Worm (Caenorhabditis elegans) whole organism, L4 larva: ENCODE results near the gene Y54F10BM.22.
A peak's percentile ranks its signal among the peaks of the same experiment; 100 is the strongest.

ENCODE experiments used
- F26F4.8 ChIP-seq: fragments of 200-800 bp; sonication (Bioruptor generic); conservative IDR thresholded peaks from 2 replicates; pipeline ENCODE4 v1.3.6; 2022; ENCODE audit warnings: missing genetic modification characterization, missing compliant biosample characterization
- T20F7.1 ChIP-seq: fragments of 200-800 bp; sonication (Bioruptor generic); optimal IDR thresholded peaks from 2 replicates; lab custom pipeline; 2018; ENCODE audit warnings: mild to moderate bottlenecking, missing genetic modification characterization, missing compliant biosample characterization
- Y5F2A.4 ChIP-seq: fragments of 200-800 bp; sonication (Bioruptor generic); optimal IDR thresholded peaks from 2 replicates; lab custom pipeline; 2018; ENCODE audit warnings: mild to moderate bottlenecking, missing genetic modification characterization, missing compliant biosample characterization
- Y75B8A.6 ChIP-seq: fragments of 200-800 bp; sonication (Bioruptor generic); IDR thresholded peaks from 2 replicates; pipeline ENCODE4 v1.3.6; 2022; ENCODE audit warnings: missing genetic modification reagents, missing genetic modification characterization, missing compliant biosample characterization
- aha-1 ChIP-seq: fragments of 150-350 bp; peaks from one replicate; lab custom pipeline; 2014; ENCODE audit warnings: missing biosample characterization, missing genetic modification characterization
- ceh-32 ChIP-seq: sonication (generic microtip); optimal IDR thresholded peaks from 2 replicates; lab custom pipeline; 2016; ENCODE audit warnings: mild to moderate bottlenecking, missing genetic modification characterization, missing compliant biosample characterization; ENCODE audit not compliant: poor library complexity
- ceh-44 ChIP-seq: fragments of 200-800 bp; sonication (Bioruptor generic); IDR thresholded peaks from 2 replicates; pipeline ENCODE4 v1.3.6; 2022; ENCODE audit warnings: missing genetic modification reagents, missing genetic modification characterization, missing compliant biosample characterization
- ceh-62 ChIP-seq: sonication (generic microtip); optimal IDR thresholded peaks from 2 replicates; lab custom pipeline; 2017; ENCODE audit warnings: missing biosample characterization, missing genetic modification characterization
- ceh-82 ChIP-seq: sonication (generic microtip); optimal IDR thresholded peaks from 2 replicates; lab custom pipeline; 2017; ENCODE audit warnings: missing biosample characterization, missing genetic modification characterization
- daf-16 ChIP-seq, 3 experiments: sonication (generic microtip); optimal IDR thresholded peaks; 2 replicates each; lab custom pipeline; 2016 to 2017; ENCODE audit warnings: missing genetic modification characterization in 3 of 3, missing genetic modification reagents in 3 of 3, mild to moderate bottlenecking in 2 of 3, missing compliant biosample characterization in 2 of 3, missing biosample characterization in 1 of 3, moderate library complexity in 1 of 3
- dpl-1 ChIP-seq: fragments of 150-350 bp; optimal IDR thresholded peaks from 2 replicates; lab custom pipeline; 2014; ENCODE audit warnings: missing biosample characterization, missing genetic modification reagents, missing genetic modification characterization
- dve-1 ChIP-seq: sonication (generic microtip); optimal IDR thresholded peaks from 2 replicates; lab custom pipeline; 2017; ENCODE audit warnings: antibody characterized with exemption, mild to moderate bottlenecking, missing genetic modification characterization, missing compliant biosample characterization; ENCODE audit not compliant: insufficient read depth
- hif-1 ChIP-seq, 2 experiments: sonication (generic microtip); optimal IDR thresholded peaks; 2 replicates each; lab custom pipeline; 2016 to 2017; ENCODE audit warnings: missing compliant biosample characterization in 2 of 2, missing genetic modification characterization in 2 of 2, missing genetic modification reagents in 2 of 2, missing genotype in 2 of 2, mild to moderate bottlenecking in 1 of 2
- hmg-1.1 ChIP-seq: fragments of 200-800 bp; sonication (Bioruptor generic); IDR thresholded peaks from 2 replicates; pipeline ENCODE4 v1.3.6; 2022; ENCODE audit warnings: missing genetic modification reagents, missing genetic modification characterization, missing compliant biosample characterization
- jun-1 ChIP-seq: fragments of 150-350 bp; optimal IDR thresholded peaks from 2 replicates; lab custom pipeline; 2014; ENCODE audit warnings: missing biosample characterization, missing genetic modification reagents, missing genetic modification characterization
- lin-15B ChIP-seq: fragments of 150-350 bp; sonication (generic microtip); optimal IDR thresholded peaks from 3 replicates; lab custom pipeline; 2014; ENCODE audit warnings: missing biosample characterization, missing genetic modification characterization
- lin-38 ChIP-seq: fragments of 200-800 bp; sonication (Bioruptor generic); IDR thresholded peaks from 2 replicates; pipeline ENCODE4 v1.3.6; 2022; ENCODE audit warnings: missing genetic modification reagents, missing genetic modification characterization, missing compliant biosample characterization
- madf-5 ChIP-seq, 2 experiments: fragments of 200-800 bp; sonication (Bioruptor generic); IDR thresholded peaks; 2 replicates each; pipeline ENCODE4 v1.3.6; 2022; ENCODE audit warnings: missing compliant biosample characterization in 2 of 2, missing genetic modification characterization in 2 of 2
- madf-9 ChIP-seq: fragments of 200-800 bp; sonication (Bioruptor generic); conservative IDR thresholded peaks from 2 replicates; pipeline ENCODE4 v1.3.6; 2022; ENCODE audit warnings: missing genetic modification reagents, missing genetic modification characterization, missing compliant biosample characterization
- nhr-28 ChIP-seq: fragments of 150-350 bp; optimal IDR thresholded peaks from 2 replicates; lab custom pipeline; 2014; ENCODE audit warnings: missing biosample characterization, missing genetic modification characterization
- nhr-41 ChIP-seq: fragments of 200-800 bp; sonication (Bioruptor generic); IDR thresholded peaks from 2 replicates; pipeline ENCODE4 v1.3.6; 2022; ENCODE audit warnings: missing genetic modification reagents, missing genetic modification characterization, missing compliant biosample characterization
- nhr-77 ChIP-seq: fragments of 150-350 bp; optimal IDR thresholded peaks from 2 replicates; lab custom pipeline; 2014; ENCODE audit warnings: missing biosample characterization, missing genetic modification characterization
- pha-4 ChIP-seq, 2 experiments: fragments of 150-350 bp in 1 of 2; fragments of 200-800 bp in 1 of 2; sonication (Bioruptor generic) in 1 of 2; IDR thresholded peaks in 1 of 2; optimal IDR thresholded peaks in 1 of 2; 2 replicates each; pipeline versions ENCODE4 v1.3.6 to Lab custom; 2014 to 2022; ENCODE audit warnings: missing genetic modification characterization in 2 of 2, missing genetic modification reagents in 2 of 2, missing biosample characterization in 1 of 2, missing compliant biosample characterization in 1 of 2
- pqm-1 ChIP-seq: sonication (generic microtip); optimal IDR thresholded peaks from 2 replicates; lab custom pipeline; 2017; ENCODE audit warnings: missing biosample characterization, missing genetic modification characterization
- sdz-12 ChIP-seq: fragments of 200-800 bp; sonication (Bioruptor generic); optimal IDR thresholded peaks from 2 replicates; lab custom pipeline; 2018; ENCODE audit warnings: mild to moderate bottlenecking, missing genetic modification characterization, missing compliant biosample characterization
- set-16 ChIP-seq: fragments of 200-800 bp; sonication (Bioruptor generic); IDR thresholded peaks from 2 replicates; pipeline ENCODE4 v1.3.6; 2022; ENCODE audit warnings: missing genetic modification reagents, missing genetic modification characterization, missing compliant biosample characterization
- spr-3 ChIP-seq: fragments of 200-800 bp; sonication (Bioruptor generic); optimal IDR thresholded peaks from 2 replicates; lab custom pipeline; 2018; ENCODE audit warnings: mild to moderate bottlenecking, missing genetic modification characterization, missing compliant biosample characterization
- unc-62 ChIP-seq, 3 experiments: fragments of 150-350 bp in 1 of 3; sonication (generic microtip); optimal IDR thresholded peaks in 2 of 3; peaks in 1 of 3; 1 replicate in 1 of 3; 2 replicates in 2 of 3; lab custom pipeline; 2014 to 2017; ENCODE audit warnings: missing biosample characterization in 3 of 3, missing genetic modification characterization in 3 of 3, missing genetic modification reagents in 3 of 3, missing genotype in 1 of 3

The Y54F10BM.22 gene

DNA sequence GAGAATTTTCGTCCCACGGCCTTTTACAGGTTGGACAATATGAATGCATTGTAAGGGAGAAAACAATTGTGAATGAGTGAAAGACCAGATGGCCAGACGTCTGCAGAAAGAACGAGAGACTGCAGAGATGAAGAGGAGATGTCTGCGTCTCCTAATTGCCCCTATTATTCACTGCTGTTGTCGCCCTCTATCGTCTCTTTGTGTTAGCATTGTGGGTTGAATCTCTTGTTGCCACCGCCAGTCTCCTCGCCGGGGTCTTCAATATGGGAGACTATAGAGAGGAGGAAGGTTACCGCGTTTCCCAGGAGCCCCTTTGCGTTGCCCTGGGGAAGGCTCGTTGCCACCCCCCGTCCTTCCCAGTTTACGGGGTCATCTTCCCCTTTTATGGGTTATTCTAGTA is 24.2 kb downstream of the Y54F10BM.22 start, which contains the start of gene Y54F10BM.9 (continued):
- TF ChIP-seq unc-62 (GFP tag; optimal IDR thresholded peaks at IDR 0.05 in 1 of 2; lab: Kevin White, UChicago) (peak in 1 of 2 experiments; percentile 52), unc-62 (tag; optimal IDR thresholded peaks at IDR 0.05; lab: Kevin White, UChicago) (no peak), set-16 (GFP tag; lab: Robert Waterston, UW) (0 out of 2 replicates have a peak, but pooled peaks have one; percentile 25), hmg-1.1 (GFP tag; lab: Robert Waterston, UW) (peak; percentile 14; the same call in 1 of the 2 replicates), dpl-1 (peak; percentile 29), ceh-44 (GFP tag; lab: Robert Waterston, UW) (no peak), nhr-41 (GFP tag; lab: Robert Waterston, UW) (no peak), nhr-77 (tag; lab: Kevin White, UChicago) (no peak)

DNA sequence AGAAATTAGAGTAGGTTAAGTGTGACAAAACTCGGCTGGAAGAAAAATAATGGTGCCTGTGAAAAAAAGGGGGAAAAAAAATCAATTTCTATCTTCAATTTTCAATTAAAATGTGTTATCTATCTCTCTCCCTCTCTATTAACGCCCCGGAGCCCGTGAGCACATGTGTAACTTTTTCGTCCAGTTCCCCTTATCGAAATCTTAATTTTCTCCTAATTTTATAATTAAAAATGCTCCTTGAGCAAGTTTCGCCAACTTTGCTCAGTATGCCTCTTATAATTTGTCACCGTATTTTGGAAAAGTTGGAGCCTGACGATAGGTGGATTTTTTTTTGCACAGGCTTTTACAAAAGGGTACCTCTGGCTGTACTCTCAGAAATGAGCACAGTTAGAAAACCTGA is 27.3 kb downstream of the Y54F10BM.22 start, which contains the start of the genes fbxa-1 and Y54F10BM.20:
fbxa-1 (minus strand) TSS at position 101 of the 400 bp plus-strand sequence.
Y54F10BM.20 (plus strand) TSS at position 231 of the 400 bp plus-strand sequence.
- no peak for TF ChIP-seq Y5F2A.4 (GFP tag; lab: Kevin White, UChicago)

DNA sequence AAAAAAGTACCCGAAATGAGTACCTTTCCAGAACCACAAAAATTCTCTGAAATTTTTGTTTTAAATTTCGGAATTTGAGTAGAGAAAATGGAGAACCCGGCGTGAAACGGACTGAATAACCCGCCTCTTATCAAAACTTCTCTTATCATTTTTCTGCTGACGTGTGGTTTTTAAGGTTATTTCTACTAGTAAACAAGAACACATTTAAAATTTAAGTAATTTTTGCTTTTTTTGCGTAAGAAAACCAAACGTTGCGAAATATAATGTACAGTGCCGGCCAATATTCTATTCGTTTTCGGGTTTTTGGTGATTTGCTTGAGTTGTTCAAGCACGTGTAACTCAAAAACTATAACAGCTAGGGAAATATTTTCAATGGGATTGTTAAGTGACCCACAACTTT is 30.3 kb downstream of the Y54F10BM.22 start:
- TF ChIP-seq daf-16 (GFP tag; optimal IDR thresholded peaks at IDR 0.05; lab: Kevin White, UChicago) (no peak), daf-16 (tag; optimal IDR thresholded peaks at IDR 0.05; lab: Kevin White, UChicago) (peak; percentile 69), sdz-12 (GFP tag; lab: Kevin White, UChicago) (no peak), hif-1 (tag; optimal IDR thresholded peaks at IDR 0.05; lab: Kevin White, UChicago) (peak in 1 of 2 experiments; percentile 24), Y75B8A.6 (GFP tag; lab: Robert Waterston, UW) (no peak), dve-1 (tag; lab: Kevin White, UChicago) (peak; percentile 28)
- TF ChIP-seq, all 104 proteins: peak for 3

DNA sequence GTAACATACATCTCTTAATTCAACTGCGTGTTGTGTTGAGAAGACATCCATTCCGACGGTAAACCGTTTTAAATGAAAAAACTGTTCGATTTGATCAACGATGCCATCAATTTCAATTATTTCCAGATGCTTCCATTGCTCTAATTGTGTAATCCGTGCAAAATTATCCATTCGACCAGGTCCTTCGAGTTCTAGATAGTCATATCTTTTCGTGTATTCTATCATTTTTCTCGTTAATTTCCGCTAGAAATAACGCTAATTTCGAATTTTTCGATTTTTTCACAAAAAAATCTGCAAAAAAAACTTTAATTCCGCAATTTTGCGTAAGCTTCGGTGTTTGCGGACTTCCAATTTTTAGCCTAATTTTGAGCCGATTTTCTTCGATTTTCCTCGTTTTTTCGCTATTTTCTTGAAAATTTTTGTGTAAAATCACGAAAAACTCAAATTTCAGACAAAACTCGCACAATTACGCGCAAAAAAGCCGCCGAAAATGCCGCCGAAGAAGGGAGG is 33.3 kb downstream of the Y54F10BM.22 start, which contains the start of the genes fbxa-66 and iffb-1:
fbxa-66 (minus strand) TSS at position 51 of the 510 bp plus-strand sequence.
iffb-1 (plus strand) TSS at position 452 of the 510 bp plus-strand sequence.
- TF ChIP-seq unc-62 (GFP tag; optimal IDR thresholded peaks at IDR 0.05 in 1 of 2; lab: Kevin White, UChicago) (no peak), unc-62 (tag; optimal IDR thresholded peaks at IDR 0.05; lab: Kevin White, UChicago) (no peak), pqm-1 (tag; lab: Kevin White, UChicago) (no peak), dpl-1 (peak; percentile 60), lin-38 (GFP tag; lab: Robert Waterston, UW) (peak; percentile 47)

DNA sequence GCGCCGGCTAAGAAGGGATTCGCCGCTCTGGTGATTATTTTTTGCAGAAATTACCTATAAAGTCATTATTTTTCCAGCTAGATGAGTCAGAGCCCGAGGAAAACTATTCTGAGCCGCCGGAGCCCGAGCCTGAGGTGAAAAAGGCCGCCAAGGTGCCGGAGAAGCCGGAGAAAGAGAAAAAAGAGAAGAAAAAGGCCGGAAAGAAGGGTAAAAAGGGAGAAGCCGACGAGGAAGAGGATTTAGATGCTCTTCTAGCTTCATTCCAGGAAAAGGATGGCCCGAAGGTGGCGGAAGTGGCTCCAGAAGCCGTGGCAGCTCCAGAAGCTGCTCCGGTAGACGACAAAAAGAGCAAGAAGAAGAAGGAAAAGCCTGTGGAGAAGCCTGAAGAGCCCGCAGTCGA is 34.0 kb downstream of the Y54F10BM.22 start:
- TF ChIP-seq spr-3 (GFP tag; lab: Kevin White, UChicago) (no peak), daf-16 (GFP tag; optimal IDR thresholded peaks at IDR 0.05; lab: Kevin White, UChicago) (no peak), daf-16 (tag; optimal IDR thresholded peaks at IDR 0.05; lab: Kevin White, UChicago) (no peak), ceh-62 (tag; lab: Kevin White, UChicago) (no peak), set-16 (GFP tag; lab: Robert Waterston, UW) (peak; percentile 86), madf-5 (GFP tag; IDR thresholded peaks at IDR 0.05; lab: Robert Waterston, UW) (no peak), madf-9 (GFP tag; lab: Robert Waterston, UW) (no peak), pha-4 (GFP tag; IDR thresholded peaks at IDR 0.05; lab: Robert Waterston, UW) (no peak), pha-4 (tag; optimal IDR thresholded peaks at IDR 0.05; lab: Kevin White, UChicago) (no peak), aha-1 (peak; percentile 83), ceh-82 (tag; lab: Kevin White, UChicago) (no peak), Y75B8A.6 (GFP tag; lab: Robert Waterston, UW) (no peak), T20F7.1 (GFP tag; lab: Kevin White, UChicago) (no peak), jun-1 (tag; lab: Kevin White, UChicago) (no peak), nhr-28 (no peak), F26F4.8 (no peak), unc-62 (GFP tag; optimal IDR thresholded peaks at IDR 0.05 in 1 of 2; lab: Kevin White, UChicago) (peak in 1 of 2 experiments; percentile 41), unc-62 (tag; optimal IDR thresholded peaks at IDR 0.05; lab: Kevin White, UChicago) (no peak), ceh-32 (tag; lab: Kevin White, UChicago) (no peak), lin-15B (tag; lab: Kevin White, UChicago) (no peak)
